Worm (Caenorhabditis elegans) whole organism, late embryonic: ENCODE measurements around the gene erd-2.1.

ENCODE experiments used
- C08G9.2 ChIP-seq: sonication (generic microtip); optimal IDR thresholded peaks from 2 replicates; lab custom pipeline; 2016; ENCODE audit warnings: mild to moderate bottlenecking, missing genetic modification characterization, moderate library complexity, missing compliant biosample characterization
- C38D4.7 ChIP-seq: fragments of 200-800 bp; sonication (Bioruptor generic); optimal IDR thresholded peaks from 2 replicates; lab custom pipeline; 2018; ENCODE audit warnings: mild to moderate bottlenecking, missing genetic modification characterization, moderate library complexity, missing compliant biosample characterization
- K09A11.1 ChIP-seq: sonication (generic microtip); optimal IDR thresholded peaks from 2 replicates; lab custom pipeline; 2017; ENCODE audit warnings: antibody characterized with exemption, mild to moderate bottlenecking, missing genetic modification characterization, missing compliant biosample characterization; ENCODE audit not compliant: insufficient read depth
- T23F11.4 ChIP-seq: fragments of 200-800 bp; sonication (Bioruptor generic); optimal IDR thresholded peaks from 2 replicates; lab custom pipeline; 2018; ENCODE audit warnings: mild to moderate bottlenecking, missing genetic modification characterization, missing compliant biosample characterization
- Y22D7AL.16 ChIP-seq: sonication (generic microtip); optimal IDR thresholded peaks from 2 replicates; lab custom pipeline; 2016; ENCODE audit warnings: missing genetic modification characterization, missing compliant biosample characterization
- ama-1 ChIP-seq: fragments of 150-350 bp; optimal IDR thresholded peaks from 2 replicates; lab custom pipeline; 2014
- ceh-22 ChIP-seq: sonication (generic microtip); optimal IDR thresholded peaks from 2 replicates; lab custom pipeline; 2017; ENCODE audit warnings: missing biosample characterization, missing genetic modification characterization
- ceh-31 ChIP-seq: sonication (generic microtip); optimal IDR thresholded peaks from 2 replicates; lab custom pipeline; 2016; ENCODE audit warnings: missing genetic modification characterization, missing compliant biosample characterization
- ceh-45 ChIP-seq: fragments of 200-800 bp; sonication (Bioruptor generic); IDR thresholded peaks from 2 replicates; pipeline ENCODE4 v1.3.6; 2022; ENCODE audit warnings: missing genetic modification reagents, missing genetic modification characterization, missing compliant biosample characterization
- ceh-48 ChIP-seq: sonication (generic microtip); optimal IDR thresholded peaks from 2 replicates; lab custom pipeline; 2016; ENCODE audit warnings: missing genetic modification characterization, inconsistent platforms, missing compliant biosample characterization
- ceh-9 ChIP-seq: sonication (generic microtip); optimal IDR thresholded peaks from 2 replicates; lab custom pipeline; 2016; ENCODE audit warnings: mild to moderate bottlenecking, missing genetic modification characterization, inconsistent platforms, missing compliant biosample characterization
- che-1 ChIP-seq: sonication (generic microtip); optimal IDR thresholded peaks from 2 replicates; lab custom pipeline; 2016; ENCODE audit warnings: mild to moderate bottlenecking, missing genetic modification characterization, missing compliant biosample characterization
- dmd-4 ChIP-seq: sonication (generic microtip); optimal IDR thresholded peaks from 2 replicates; lab custom pipeline; 2016; ENCODE audit warnings: borderline replicate concordance, missing genetic modification characterization, missing compliant biosample characterization
- dve-1 ChIP-seq: sonication (generic microtip); optimal IDR thresholded peaks from 2 replicates; lab custom pipeline; 2017; ENCODE audit warnings: antibody characterized with exemption, mild to moderate bottlenecking, missing genetic modification characterization, missing compliant biosample characterization
- elt-2 ChIP-seq: sonication (generic microtip); optimal IDR thresholded peaks from 2 replicates; lab custom pipeline; 2016; ENCODE audit warnings: missing genetic modification reagents, missing genetic modification characterization, missing compliant biosample characterization
- ets-4 ChIP-seq: sonication (generic microtip); optimal IDR thresholded peaks from 2 replicates; lab custom pipeline; 2016; ENCODE audit warnings: missing genetic modification characterization, missing compliant biosample characterization
- eyg-1 ChIP-seq: sonication (generic microtip); optimal IDR thresholded peaks from 2 replicates; lab custom pipeline; 2016; ENCODE audit warnings: missing genotype, missing genetic modification characterization, missing compliant biosample characterization
- fax-1 ChIP-seq: sonication (generic microtip); optimal IDR thresholded peaks from 2 replicates; lab custom pipeline; 2016; ENCODE audit warnings: missing genotype, missing genetic modification characterization, missing compliant biosample characterization
- fkh-10 ChIP-seq: fragments of 150-350 bp; optimal IDR thresholded peaks from 2 replicates; lab custom pipeline; 2014; ENCODE audit warnings: missing biosample characterization, missing genetic modification reagents, missing genetic modification characterization
- fkh-6 ChIP-seq: sonication (generic microtip); optimal IDR thresholded peaks from 2 replicates; lab custom pipeline; 2016; ENCODE audit warnings: missing genetic modification characterization, missing compliant biosample characterization
- gmeb-2 ChIP-seq: sonication (generic microtip); optimal IDR thresholded peaks from 2 replicates; lab custom pipeline; 2016; ENCODE audit warnings: missing genetic modification characterization, inconsistent platforms, missing compliant biosample characterization
- hlh-13 ChIP-seq: fragments of 200-800 bp; sonication (Bioruptor generic); optimal IDR thresholded peaks from 2 replicates; lab custom pipeline; 2018; ENCODE audit warnings: mild to moderate bottlenecking, missing genetic modification characterization, missing compliant biosample characterization
- hlh-30 ChIP-seq: sonication (generic microtip); optimal IDR thresholded peaks from 2 replicates; lab custom pipeline; 2017; ENCODE audit warnings: antibody characterized with exemption, missing genetic modification characterization, missing compliant biosample characterization; ENCODE audit not compliant: insufficient read depth
- hlh-6 ChIP-seq: sonication (generic microtip); optimal IDR thresholded peaks from 2 replicates; lab custom pipeline; 2016; ENCODE audit warnings: missing genotype, missing genetic modification characterization, missing compliant biosample characterization
- lim-6 ChIP-seq: sonication (generic microtip); optimal IDR thresholded peaks from 2 replicates; lab custom pipeline; 2016; ENCODE audit warnings: missing genetic modification characterization, missing compliant biosample characterization
- madf-2 ChIP-seq: sonication (generic microtip); optimal IDR thresholded peaks from 2 replicates; lab custom pipeline; 2017; ENCODE audit warnings: missing genetic modification characterization, missing compliant biosample characterization
- mec-3 ChIP-seq: sonication (generic microtip); optimal IDR thresholded peaks from 2 replicates; lab custom pipeline; 2016; ENCODE audit warnings: borderline replicate concordance, missing genetic modification characterization, missing compliant biosample characterization
- nfya-1 ChIP-seq: sonication (generic microtip); optimal IDR thresholded peaks from 2 replicates; lab custom pipeline; 2017; ENCODE audit warnings: missing genetic modification characterization, mild to moderate bottlenecking, missing compliant biosample characterization, antibody characterized with exemption, moderate library complexity
- npax-4 ChIP-seq: sonication (generic microtip); optimal IDR thresholded peaks from 2 replicates; lab custom pipeline; 2016; ENCODE audit warnings: missing genetic modification characterization, missing compliant biosample characterization
- pag-3 ChIP-seq: sonication (generic microtip); optimal IDR thresholded peaks from 2 replicates; lab custom pipeline; 2016; ENCODE audit warnings: missing compliant biosample characterization, missing genetic modification characterization, borderline replicate concordance
- pat-9 ChIP-seq: fragments of 200-800 bp; sonication (Bioruptor generic); optimal IDR thresholded peaks from 2 replicates; lab custom pipeline; 2018; ENCODE audit warnings: mild to moderate bottlenecking, missing genetic modification characterization, moderate library complexity, missing compliant biosample characterization
- pax-1 ChIP-seq: fragments of 150-350 bp; optimal IDR thresholded peaks from 2 replicates; lab custom pipeline; 2014; ENCODE audit warnings: missing biosample characterization, missing genetic modification characterization
- pha-4 ChIP-seq: fragments of 150-350 bp; optimal IDR thresholded peaks from 2 replicates; lab custom pipeline; 2018; ENCODE audit warnings: missing biosample characterization, missing genetic modification reagents, missing genetic modification characterization
- pqm-1 ChIP-seq: sonication (generic microtip); optimal IDR thresholded peaks from 2 replicates; lab custom pipeline; 2016; ENCODE audit warnings: missing genetic modification characterization, missing compliant biosample characterization
- ref-2 ChIP-seq: sonication (generic microtip); optimal IDR thresholded peaks from 2 replicates; lab custom pipeline; 2016; ENCODE audit warnings: missing genetic modification characterization, missing compliant biosample characterization
- sox-2 ChIP-seq: fragments of 200-800 bp; sonication (Bioruptor generic); IDR thresholded peaks from 2 replicates; pipeline ENCODE4 v1.3.6; 2022; ENCODE audit warnings: missing genetic modification reagents, missing genetic modification characterization, missing compliant biosample characterization
- sox-4 ChIP-seq: sonication (generic microtip); optimal IDR thresholded peaks from 2 replicates; lab custom pipeline; 2017; ENCODE audit warnings: mild to moderate bottlenecking, missing genetic modification characterization, inconsistent platforms, missing compliant biosample characterization
- tbx-2 ChIP-seq: sonication (generic microtip); optimal IDR thresholded peaks from 2 replicates; lab custom pipeline; 2016; ENCODE audit warnings: missing genetic modification characterization, missing compliant biosample characterization
- tbx-7 ChIP-seq: sonication (generic microtip); optimal IDR thresholded peaks from 2 replicates; lab custom pipeline; 2016; ENCODE audit warnings: missing genotype, missing genetic modification characterization, missing compliant biosample characterization
- ttx-3 ChIP-seq: sonication (generic microtip); optimal IDR thresholded peaks from 2 replicates; lab custom pipeline; 2016; ENCODE audit warnings: missing genetic modification reagents, missing genetic modification characterization, missing compliant biosample characterization
- unc-3 ChIP-seq, 2 experiments: fragments of 200-800 bp in 1 of 2; sonication (Bioruptor generic) in 1 of 2; sonication (generic microtip) in 1 of 2; conservative IDR thresholded peaks in 1 of 2; optimal IDR thresholded peaks in 1 of 2; 2 replicates each; pipeline versions ENCODE4 v1.3.6 to Lab custom; 2016 to 2022; ENCODE audit warnings: missing compliant biosample characterization in 2 of 2, missing genetic modification characterization in 2 of 2, missing genetic modification reagents in 1 of 2
- unc-42 ChIP-seq: sonication (generic microtip); optimal IDR thresholded peaks from 2 replicates; lab custom pipeline; 2016; ENCODE audit warnings: missing genotype, missing genetic modification characterization, missing compliant biosample characterization
- unc-55 ChIP-seq: sonication (generic microtip); optimal IDR thresholded peaks from 2 replicates; lab custom pipeline; 2017; ENCODE audit warnings: missing biosample characterization, missing genetic modification reagents, missing genetic modification characterization
- unc-86 ChIP-seq: sonication (generic microtip); optimal IDR thresholded peaks from 2 replicates; lab custom pipeline; 2016; ENCODE audit warnings: missing genetic modification characterization, missing compliant biosample characterization
- ztf-16 ChIP-seq: sonication (generic microtip); optimal IDR thresholded peaks from 2 replicates; lab custom pipeline; 2017; ENCODE audit warnings: missing genetic modification characterization, missing compliant biosample characterization

erd-2.1 gene

DNA sequence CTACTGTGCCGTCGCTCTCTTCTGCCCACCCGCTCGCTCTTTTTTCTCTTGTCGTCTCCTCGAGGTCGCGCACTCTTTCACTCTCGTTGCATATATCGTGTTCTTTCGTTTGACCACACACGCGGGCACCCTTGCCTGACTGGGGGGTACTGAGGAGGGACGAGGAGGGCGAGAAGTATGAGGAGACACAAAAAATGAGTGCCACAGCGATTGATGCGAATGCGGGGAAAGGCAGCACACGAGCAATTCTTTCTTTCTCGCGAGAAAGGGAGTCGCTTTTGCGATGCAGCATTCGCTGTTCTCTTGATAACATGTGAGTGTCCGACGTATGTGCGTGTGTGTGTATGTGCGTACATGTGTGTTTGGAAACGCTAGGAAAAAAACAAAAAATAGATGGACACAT, 29.9 kb upstream of the erd-2.1 start (continued):
- TF ChIP-seq ama-1 (lab: Kevin White, UChicago): no peak
- TF ChIP-seq fkh-6: peak; percentile 35
- TF ChIP-seq ceh-22 (tag; lab: Kevin White, UChicago): no peak
- peak; percentile 3 for TF ChIP-seq pag-3 (tag; lab: Kevin White, UChicago)
- no peak for TF ChIP-seq unc-3 (GFP tag; conservative IDR thresholded peaks at IDR 0.05; lab: Robert Waterston, UW)
- TF ChIP-seq unc-3 (tag; optimal IDR thresholded peaks at IDR 0.05; lab: Kevin White, UChicago): no peak
- TF ChIP-seq Y22D7AL.16: peak; percentile 48
- TF ChIP-seq pqm-1 (tag; lab: Kevin White, UChicago): peak; percentile 44
- peak; percentile 73 for TF ChIP-seq ref-2 (tag; lab: Kevin White, UChicago)
- TF ChIP-seq mec-3: peak; percentile 52
- no peak for TF ChIP-seq lim-6
- peak; percentile 68 for TF ChIP-seq hlh-30 (tag; lab: Kevin White, UChicago)
- no peak for TF ChIP-seq hlh-13 (GFP tag; lab: Kevin White, UChicago)
- no peak for TF ChIP-seq pat-9
- peak; percentile 66 for TF ChIP-seq dmd-4 (tag; lab: Kevin White, UChicago)
- TF ChIP-seq hlh-6: peak; percentile 91
- peak; percentile 41 for TF ChIP-seq unc-55 (GFP tag; lab: Kevin White, UChicago)
- no peak for TF ChIP-seq eyg-1
- peak; percentile 92 for TF ChIP-seq tbx-2 (tag; lab: Kevin White, UChicago)
- TF ChIP-seq pha-4 (tag; lab: Kevin White, UChicago): no peak
- TF ChIP-seq tbx-7 (tag; lab: Kevin White, UChicago): no peak
- TF ChIP-seq fax-1 (tag; lab: Kevin White, UChicago): peak; percentile 65
- TF ChIP-seq C38D4.7: no peak
- TF ChIP-seq elt-2: peak; percentile 79
- TF ChIP-seq ceh-48 (tag; lab: Kevin White, UChicago): peak; percentile 2
- TF ChIP-seq ztf-16 (tag; lab: Kevin White, UChicago): peak; percentile 9
- peak; percentile 26 for TF ChIP-seq ets-4 (tag; lab: Kevin White, UChicago)
- TF ChIP-seq madf-2 (tag; lab: Kevin White, UChicago): peak; percentile 98
- TF ChIP-seq sox-2 (GFP tag; lab: Robert Waterston, UW): no peak
- TF ChIP-seq fkh-10 (GFP tag; lab: Kevin White, UChicago): no peak
- TF ChIP-seq unc-42: peak; percentile 71
- TF ChIP-seq gmeb-2 (tag; lab: Kevin White, UChicago): peak; percentile 10
- no peak for TF ChIP-seq dve-1
- TF ChIP-seq unc-86: peak; percentile 32
- TF ChIP-seq ceh-45: no peak
- TF ChIP-seq K09A11.1 (tag; lab: Kevin White, UChicago): no peak
- peak; percentile 14 for TF ChIP-seq T23F11.4 (GFP tag; lab: Kevin White, UChicago)
- TF ChIP-seq C08G9.2: peak; percentile 40
- peak; percentile 75 for TF ChIP-seq nfya-1 (tag; lab: Kevin White, UChicago)
- TF ChIP-seq pax-1 (tag; lab: Kevin White, UChicago): no peak
- TF ChIP-seq che-1 (tag; lab: Kevin White, UChicago): no peak
- TF ChIP-seq sox-4 (tag; lab: Kevin White, UChicago): no peak
- TF ChIP-seq npax-4 (tag; lab: Kevin White, UChicago): no peak
- TF ChIP-seq, all 69 proteins: peak for 39

DNA sequence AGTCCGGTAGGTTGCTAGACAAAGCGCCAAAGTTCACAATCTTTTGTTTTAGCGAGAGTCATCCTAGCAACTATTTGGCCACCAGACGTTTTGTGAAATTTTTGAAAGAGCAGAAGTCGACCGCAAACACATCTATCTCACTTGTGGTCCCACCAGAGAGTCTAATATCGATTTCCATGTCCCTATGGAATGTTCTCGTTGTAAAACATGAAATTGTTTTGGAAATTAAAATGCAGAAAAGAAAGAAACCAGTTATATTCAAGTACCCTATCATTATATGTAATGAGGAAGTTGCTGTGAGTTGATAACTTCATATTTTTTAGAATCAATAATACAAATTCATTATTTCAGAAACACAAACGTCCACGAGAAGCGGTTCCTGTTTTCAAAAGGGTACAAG, 26.1 kb upstream of the erd-2.1 start:
- no peak for TF ChIP-seq ceh-48 (tag; lab: Kevin White, UChicago)
- TF ChIP-seq gmeb-2 (tag; lab: Kevin White, UChicago): no peak
- TF ChIP-seq che-1 (tag; lab: Kevin White, UChicago): no peak
- TF ChIP-seq ceh-31: no peak
- no peak for TF ChIP-seq ceh-9 (tag; lab: Kevin White, UChicago)
- no peak for TF ChIP-seq hlh-30 (tag; lab: Kevin White, UChicago)
- TF ChIP-seq ztf-16 (tag; lab: Kevin White, UChicago): no peak
- TF ChIP-seq fax-1 (tag; lab: Kevin White, UChicago): no peak
- TF ChIP-seq tbx-2 (tag; lab: Kevin White, UChicago): no peak
- TF ChIP-seq unc-3 (GFP tag; conservative IDR thresholded peaks at IDR 0.05; lab: Robert Waterston, UW): no peak
- TF ChIP-seq unc-3 (tag; optimal IDR thresholded peaks at IDR 0.05; lab: Kevin White, UChicago): no peak
- TF ChIP-seq ttx-3 (tag; lab: Kevin White, UChicago): no peak
